Worm (Caenorhabditis elegans) whole organism, midembryonic: ENCODE measurements around the gene nep-11.

Experiments
- flt-1 ChIP-seq: fragments of 200-800 bp; sonication (Bioruptor generic); IDR thresholded peaks from 2 replicates; pipeline ENCODE4 v1.3.6; 2022; ENCODE audit warnings: missing genetic modification characterization, missing compliant biosample characterization
- ztf-23 ChIP-seq: fragments of 200-800 bp; sonication (Bioruptor generic); IDR thresholded peaks from 2 replicates; pipeline ENCODE4 v1.3.6; 2022; ENCODE audit warnings: missing genetic modification reagents, missing genetic modification characterization, missing compliant biosample characterization

DNA sequence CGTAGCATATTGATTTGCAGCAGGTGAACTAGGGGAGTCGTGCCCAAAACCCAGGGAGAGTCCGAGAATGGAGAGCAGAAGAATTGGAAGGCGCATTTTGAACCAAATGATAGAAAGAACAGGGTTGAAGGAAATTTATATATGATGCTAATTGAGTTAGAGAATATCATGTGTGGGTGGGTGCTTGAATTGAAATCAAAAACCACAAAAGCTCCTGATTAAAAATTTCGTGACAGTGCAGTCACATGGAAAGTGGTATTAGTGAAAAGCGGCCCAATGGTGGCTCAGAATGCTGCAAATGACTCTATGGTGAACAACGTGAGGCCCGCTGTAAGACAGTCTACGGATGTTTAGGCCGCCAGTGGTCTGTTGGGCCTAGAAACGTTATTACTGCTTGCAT is 36.3 kb upstream of the nep-11 start, which contains the start of gene C16C8.8:
- TF ChIP-seq ztf-23 (GFP tag; lab: Robert Waterston, UW) (no peak), flt-1 (GFP tag; lab: Robert Waterston, UW) (no peak)
